Fruit fly (Drosophila melanogaster): Measurements from ENCODE around the gene MTA1-like.
A peak's percentile ranks its signal among the peaks of the same experiment; 100 is the strongest.

The MTA1-like gene

dm6 chr3R:5660198-5660893 lies 11.8 kb upstream of the MTA1-like start, which contains the start of gene Wdr33 (continued):
- peak; percentile 28 for TF ChIP-seq CG15696 (tag; optimal IDR thresholded peaks at IDR 0.05)
- no peak for TF ChIP-seq CG3838 (GFP tag; optimal IDR thresholded peaks at IDR 0.05)
- TF ChIP-seq CG30431 (GFP tag; optimal IDR thresholded peaks at IDR 0.05), result no peak
- TF ChIP-seq MESR4 (GFP tag; optimal IDR thresholded peaks at IDR 0.05), result peak; percentile 85
- peak; percentile 82 for TF ChIP-seq BEAF-32 (GFP tag; optimal IDR thresholded peaks at IDR 0.05)
- TF ChIP-seq gce (GFP tag; IDR thresholded peaks at IDR 0.05), result no peak
- peak; percentile 82 for TF ChIP-seq CG34224 (GFP tag; IDR thresholded peaks at IDR 0.05; ENCODE audit: partially characterized antibody)
- peak; percentile 70; the same call in 1 of the 3 replicates for TF ChIP-seq zen2 (GFP tag; IDR thresholded peaks at IDR 0.05; ENCODE audit: partially characterized antibody)
- no peak for TF ChIP-seq Med (GFP tag)
- no peak for TF ChIP-seq Tbp (GFP tag; optimal IDR thresholded peaks at IDR 0.05)
- TF ChIP-seq CG6813 (GFP tag; optimal IDR thresholded peaks at IDR 0.05), result no peak
- TF ChIP-seq gcm2 (GFP tag; optimal IDR thresholded peaks at IDR 0.05), result no peak
- TF ChIP-seq Hmr (GFP tag; optimal IDR thresholded peaks at IDR 0.05), result peak; percentile 60
- no peak for TF ChIP-seq Dfd (GFP tag; optimal IDR thresholded peaks at IDR 0.05)
- no peak for TF ChIP-seq Ets65A (GFP tag)
- peak; percentile 64 for TF ChIP-seq stwl (tag; optimal IDR thresholded peaks at IDR 0.05)
- peak; percentile 18; the same call in 1 of the 2 replicates for TF ChIP-seq Drgx (GFP tag; IDR thresholded peaks at IDR 0.05)
- no peak for TF ChIP-seq Trl (optimal IDR thresholded peaks at IDR 0.05)
- TF ChIP-seq Trl (GFP tag; optimal IDR thresholded peaks at IDR 0.05), result no peak
- no peak for TF ChIP-seq Dbx (GFP tag; IDR thresholded peaks at IDR 0.05)
- no peak for TF ChIP-seq croc (GFP tag; conservative IDR thresholded peaks at IDR 0.05)
- peak; percentile 34; the same call in 1 of the 2 replicates for TF ChIP-seq CG3847 (GFP tag; IDR thresholded peaks at IDR 0.05)
- TF ChIP-seq Aef1 (GFP tag; IDR thresholded peaks at IDR 0.05), result no peak
- TF ChIP-seq Vsx1 (GFP tag; optimal IDR thresholded peaks at IDR 0.05), result no peak
- no peak for TF ChIP-seq Jarid2 (GFP tag; optimal IDR thresholded peaks at IDR 0.05)
- TF ChIP-seq CG9876 (GFP tag; optimal IDR thresholded peaks at IDR 0.05), result no peak
- TF ChIP-seq CG11504 (tag; optimal IDR thresholded peaks at IDR 0.05), result no peak
- no peak for TF ChIP-seq vfl (GFP tag; optimal IDR thresholded peaks at IDR 0.05)
- TF ChIP-seq CG3163 (GFP tag; optimal IDR thresholded peaks at IDR 0.05), result no peak
- peak; percentile 89 for TF ChIP-seq CG2129 (GFP tag; IDR thresholded peaks at IDR 0.05; ENCODE audit: partially characterized antibody)
- peak; percentile 30 for TF ChIP-seq CG16815 (GFP tag; optimal IDR thresholded peaks at IDR 0.05)
- TF ChIP-seq Doc3 (GFP tag; IDR thresholded peaks at IDR 0.05; ENCODE audit: partially characterized antibody), result peak; percentile 89
- no peak for TF ChIP-seq Dp (GFP tag; optimal IDR thresholded peaks at IDR 0.05)
- peak; percentile 6 for TF ChIP-seq dm (GFP tag; optimal IDR thresholded peaks at IDR 0.05)
- TF ChIP-seq Antp (GFP tag; optimal IDR thresholded peaks at IDR 0.05), result no peak
- no peak for TF ChIP-seq zen (tag; optimal IDR thresholded peaks at IDR 0.05)
- TF ChIP-seq schlank (tag; optimal IDR thresholded peaks at IDR 0.05), result no peak
- TF ChIP-seq CG12744 (GFP tag; optimal IDR thresholded peaks at IDR 0.05), result no peak
- peak; percentile 22 for TF ChIP-seq lilli (GFP tag; optimal IDR thresholded peaks at IDR 0.05)
- TF ChIP-seq CG32532 (GFP tag; IDR thresholded peaks at IDR 0.05), result peak; percentile 62
- TF ChIP-seq hb (GFP tag; IDR thresholded peaks at IDR 0.05; ENCODE audit: partially characterized antibody), result peak; percentile 84
- no peak for TF ChIP-seq scrt (GFP tag; optimal IDR thresholded peaks at IDR 0.05)
- TF ChIP-seq CG8281 (tag; optimal IDR thresholded peaks at IDR 0.05), result no peak
- no peak for TF ChIP-seq tll (GFP tag; optimal IDR thresholded peaks at IDR 0.05)
- no peak for TF ChIP-seq Poxn (GFP tag; IDR thresholded peaks at IDR 0.05)
- TF ChIP-seq Hmx (GFP tag; optimal IDR thresholded peaks at IDR 0.05), result no peak
- TF ChIP-seq CG3995 (GFP tag; optimal IDR thresholded peaks at IDR 0.05), result peak; percentile 60
- no peak for TF ChIP-seq jing (GFP tag; optimal IDR thresholded peaks at IDR 0.05)
- TF ChIP-seq org-1 (GFP tag; optimal IDR thresholded peaks at IDR 0.05), result no peak
- no peak for TF ChIP-seq da (GFP tag; optimal IDR thresholded peaks at IDR 0.05)
